In the genomic region with DNA sequence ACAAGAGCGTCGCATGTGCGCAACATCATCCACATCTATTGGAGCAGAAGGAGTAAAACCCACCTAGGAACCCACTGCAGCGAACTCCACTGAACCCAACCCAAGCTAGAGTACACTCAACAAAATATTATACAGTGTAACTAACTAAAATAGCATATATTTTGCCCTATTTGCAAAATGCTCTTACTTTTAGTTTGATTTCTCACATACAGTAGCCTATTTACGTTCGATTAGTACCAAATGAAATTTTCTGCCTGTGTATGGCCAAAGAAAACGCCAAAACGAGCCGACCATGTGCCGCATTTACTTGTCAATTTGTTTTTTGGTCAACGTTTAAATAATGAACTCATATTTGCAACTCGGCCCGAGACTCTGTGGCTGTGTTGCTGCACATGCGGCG, we compare ENCODE assay signal across 3 fruit fly cellular contexts.
TF ChIP-seq lines count a peak whose summit lies in the region.

No protein-coding gene starts in this region.

- TF ChIP-seq CTCF in whole organism, embryonic (GFP tag; optimal IDR thresholded peaks at IDR 0.05; lab: Kevin White, UChicago) = no peak

TF ChIP-seq in whole organism, embryonic, 481 proteins besides CTCF, POLR2A, EP300 and RAD21:
- TF ChIP-seq schlank (tag; optimal IDR thresholded peaks at IDR 0.05; lab: Kevin White, UChicago) (no peak), lilli (GFP tag; optimal IDR thresholded peaks at IDR 0.05; lab: Kevin White, UChicago) (no peak), Drgx (GFP tag; IDR thresholded peaks at IDR 0.05; lab: Robert Waterston, UW) (peak; percentile 69), cas (GFP tag; IDR thresholded peaks at IDR 0.05; lab: Robert Waterston, UW) (no peak), CG14014 (GFP tag; IDR thresholded peaks at IDR 0.05; lab: Robert Waterston, UW) (no peak), Sox100B (GFP tag; optimal IDR thresholded peaks at IDR 0.05; lab: Kevin White, UChicago) (no peak), sens (GFP tag; lab: Kevin White, UChicago) (peak; percentile 69), CG10654 (GFP tag; optimal IDR thresholded peaks at IDR 0.05; lab: Kevin White, UChicago) (no peak), GATAe (GFP tag; conservative IDR thresholded peaks at IDR 0.05; lab: Robert Waterston, UW) (no peak), nmo (GFP tag; optimal IDR thresholded peaks at IDR 0.05; lab: Kevin White, UChicago) (no peak), odd (GFP tag; optimal IDR thresholded peaks at IDR 0.05; lab: Kevin White, UChicago) (no peak), CG34376 (GFP tag; optimal IDR thresholded peaks at IDR 0.05; lab: Kevin White, UChicago) (no peak)

TF ChIP-seq in whole organism, prepupa, 60 proteins besides CTCF, POLR2A, EP300 and RAD21 (continues in another document):
- peak; percentile 57; the same call in 2 of the 3 replicates for TF ChIP-seq eg (GFP tag; IDR thresholded peaks at IDR 0.05; lab: Robert Waterston, UW)
- TF ChIP-seq CG6276 (GFP tag; optimal IDR thresholded peaks at IDR 0.05; lab: Kevin White, UChicago) = peak; percentile 11
- no peak for TF ChIP-seq cyc (GFP tag; optimal IDR thresholded peaks at IDR 0.05; lab: Kevin White, UChicago)
- TF ChIP-seq Eip78C (GFP tag; lab: Kevin White, UChicago) = peak; percentile 55
- TF ChIP-seq CG3032 (tag; optimal IDR thresholded peaks at IDR 0.05; lab: Kevin White, UChicago) = no peak
- no peak for TF ChIP-seq CG16779 (tag; optimal IDR thresholded peaks at IDR 0.05; lab: Kevin White, UChicago)
- TF ChIP-seq Hr38 (GFP tag; optimal IDR thresholded peaks at IDR 0.05; lab: Kevin White, UChicago) = no peak
- TF ChIP-seq Eip93F (GFP tag; optimal IDR thresholded peaks at IDR 0.05; lab: Kevin White, UChicago) = no peak
- TF ChIP-seq CG4318 (GFP tag; optimal IDR thresholded peaks at IDR 0.05; lab: Kevin White, UChicago) = no peak
- no peak for TF ChIP-seq CG11762 (GFP tag; optimal IDR thresholded peaks at IDR 0.05; lab: Kevin White, UChicago; ENCODE audit: insufficient read depth)
- TF ChIP-seq dsx (GFP tag; optimal IDR thresholded peaks at IDR 0.05; lab: Kevin White, UChicago; ENCODE audit: poor library complexity, severe bottlenecking) = no peak
- TF ChIP-seq acj6 (GFP tag; optimal IDR thresholded peaks at IDR 0.05; lab: Kevin White, UChicago) = no peak
- no peak for TF ChIP-seq CG10669 (GFP tag; optimal IDR thresholded peaks at IDR 0.05; lab: Kevin White, UChicago)
- TF ChIP-seq Gug (GFP tag; IDR thresholded peaks at IDR 0.05; lab: Robert Waterston, UW) = no peak
- TF ChIP-seq CG3919 (GFP tag; optimal IDR thresholded peaks at IDR 0.05; lab: Kevin White, UChicago) = peak; percentile 12
- TF ChIP-seq CG8119 (GFP tag; IDR thresholded peaks at IDR 0.05; lab: Robert Waterston, UW) = peak; percentile 65
- TF ChIP-seq lz (GFP tag; optimal IDR thresholded peaks at IDR 0.05; lab: Kevin White, UChicago) = no peak
- no peak for TF ChIP-seq salr (GFP tag; optimal IDR thresholded peaks at IDR 0.05; lab: Kevin White, UChicago)
- no peak for TF ChIP-seq Lpt (GFP tag; optimal IDR thresholded peaks at IDR 0.05; lab: Kevin White, UChicago)
- no peak for TF ChIP-seq fd59A (GFP tag; optimal IDR thresholded peaks at IDR 0.05; lab: Kevin White, UChicago)
- peak; percentile 11 for TF ChIP-seq Ets96B (tag; optimal IDR thresholded peaks at IDR 0.05; lab: Kevin White, UChicago)
- TF ChIP-seq esn (GFP tag; optimal IDR thresholded peaks at IDR 0.05; lab: Kevin White, UChicago) = no peak
- TF ChIP-seq net (GFP tag; optimal IDR thresholded peaks at IDR 0.05; lab: Kevin White, UChicago) = no peak
- TF ChIP-seq OdsH (GFP tag; optimal IDR thresholded peaks at IDR 0.05; lab: Kevin White, UChicago) = peak; percentile 10
- peak; percentile 43 for TF ChIP-seq CG32006 (GFP tag; optimal IDR thresholded peaks at IDR 0.05; lab: Kevin White, UChicago)
- TF ChIP-seq Blimp-1 (GFP tag; optimal IDR thresholded peaks at IDR 0.05; lab: Kevin White, UChicago) = no peak
- peak; percentile 58 for TF ChIP-seq CG15336 (GFP tag; IDR thresholded peaks at IDR 0.05; lab: Robert Waterston, UW)
- TF ChIP-seq Met (GFP tag; optimal IDR thresholded peaks at IDR 0.05; lab: Kevin White, UChicago) = no peak
- no peak for TF ChIP-seq achi (GFP tag; optimal IDR thresholded peaks at IDR 0.05; lab: Kevin White, UChicago)
- TF ChIP-seq CG34406 (GFP tag; optimal IDR thresholded peaks at IDR 0.05; lab: Kevin White, UChicago) = no peak
- no peak for TF ChIP-seq fkh (GFP tag; optimal IDR thresholded peaks at IDR 0.05; lab: Kevin White, UChicago)
- no peak for TF ChIP-seq CG11902 (GFP tag; optimal IDR thresholded peaks at IDR 0.05; lab: Kevin White, UChicago)
- TF ChIP-seq CG10631 (GFP tag; optimal IDR thresholded peaks at IDR 0.05; lab: Kevin White, UChicago) = peak; percentile 2
- TF ChIP-seq pdm3 (GFP tag; optimal IDR thresholded peaks at IDR 0.05; lab: Kevin White, UChicago) = peak; percentile 49
- TF ChIP-seq CG6854 (GFP tag; optimal IDR thresholded peaks at IDR 0.05; lab: Kevin White, UChicago) = no peak
- TF ChIP-seq Sox102F (GFP tag; optimal IDR thresholded peaks at IDR 0.05; lab: Kevin White, UChicago) = no peak
- no peak for TF ChIP-seq CG31627 (GFP tag; optimal IDR thresholded peaks at IDR 0.05; lab: Kevin White, UChicago)
- TF ChIP-seq CG11294 (GFP tag; IDR thresholded peaks at IDR 0.05; lab: Robert Waterston, UW) = no peak
- no peak for TF ChIP-seq spab (GFP tag; optimal IDR thresholded peaks at IDR 0.05; lab: Kevin White, UChicago)
- TF ChIP-seq dac (GFP tag; optimal IDR thresholded peaks at IDR 0.05; lab: Kevin White, UChicago) = no peak

TF ChIP-seq in whole organism, pupa, 21 proteins besides CTCF, POLR2A, EP300 and RAD21:
- no peak for TF ChIP-seq CG15710 (tag; optimal IDR thresholded peaks at IDR 0.05; lab: Kevin White, UChicago)
- peak; percentile 1 for TF ChIP-seq CG17806 (tag; optimal IDR thresholded peaks at IDR 0.05; lab: Kevin White, UChicago)
- no peak for TF ChIP-seq D1 (tag; optimal IDR thresholded peaks at IDR 0.05; lab: Kevin White, UChicago)
- TF ChIP-seq rn (GFP tag; IDR thresholded peaks at IDR 0.05; lab: Robert Waterston, UW) = no peak
- TF ChIP-seq CG8159 (tag; optimal IDR thresholded peaks at IDR 0.05; lab: Kevin White, UChicago) = no peak
- no peak for TF ChIP-seq gl (tag; optimal IDR thresholded peaks at IDR 0.05; lab: Kevin White, UChicago)
- peak; percentile 32 for TF ChIP-seq CG9948 (tag; optimal IDR thresholded peaks at IDR 0.05; lab: Kevin White, UChicago)
- peak; percentile 71; the same call in 2 of the 3 replicates for TF ChIP-seq CG4496 (GFP tag; IDR thresholded peaks at IDR 0.05; lab: Robert Waterston, UW)
- peak; percentile 36 for TF ChIP-seq CG14655 (GFP tag; optimal IDR thresholded peaks at IDR 0.05; lab: Kevin White, UChicago)
- peak; percentile 70; the same call in 2 of the 3 replicates for TF ChIP-seq fd96Ca (GFP tag; IDR thresholded peaks at IDR 0.05; lab: Robert Waterston, UW)
- no peak for TF ChIP-seq CG13204 (GFP tag; optimal IDR thresholded peaks at IDR 0.05; lab: Kevin White, UChicago)
- TF ChIP-seq Pif1B (GFP tag; optimal IDR thresholded peaks at IDR 0.05; lab: Kevin White, UChicago) = no peak
- no peak for TF ChIP-seq CG10348 (GFP tag; IDR thresholded peaks at IDR 0.05; lab: Robert Waterston, UW)
- TF ChIP-seq CG34367 (tag; optimal IDR thresholded peaks at IDR 0.05; lab: Kevin White, UChicago) = no peak
- TF ChIP-seq Pif1A (GFP tag; optimal IDR thresholded peaks at IDR 0.05; lab: Kevin White, UChicago) = no peak
- peak; percentile 45; the same call in 1 of the 2 replicates for TF ChIP-seq Ets98B (GFP tag; IDR thresholded peaks at IDR 0.05; lab: Robert Waterston, UW)
- no peak for TF ChIP-seq Snoo (tag; optimal IDR thresholded peaks at IDR 0.05; lab: Kevin White, UChicago)
- TF ChIP-seq CG12605 (GFP tag; IDR thresholded peaks at IDR 0.05; lab: Robert Waterston, UW) = no peak
- TF ChIP-seq CG32121 (GFP tag; IDR thresholded peaks at IDR 0.05; lab: Robert Waterston, UW) = peak; percentile 33; the same call in 1 of the 2 replicates
- TF ChIP-seq CG8301 (tag; optimal IDR thresholded peaks at IDR 0.05; lab: Kevin White, UChicago) = peak; percentile 34
- no peak for TF ChIP-seq EcR (GFP tag; optimal IDR thresholded peaks at IDR 0.05; lab: Kevin White, UChicago)
